Worm (Caenorhabditis elegans) whole organism, L4 larva: ENCODE measurements around the gene Y73B6A.1.

Experiments
- D1046.2 ChIP-seq: fragments of 200-800 bp; sonication (Bioruptor generic); IDR thresholded peaks from 2 replicates; pipeline ENCODE4 v1.3.6; 2022; ENCODE audit warnings: missing genetic modification characterization, missing compliant biosample characterization
- F10B5.3 ChIP-seq: sonication (generic microtip); optimal IDR thresholded peaks from 2 replicates; lab custom pipeline; 2016; ENCODE audit warnings: mild to moderate bottlenecking, missing genetic modification characterization, missing compliant biosample characterization
- F44E2.7 ChIP-seq: fragments of 200-800 bp; sonication (Bioruptor generic); IDR thresholded peaks from 2 replicates; pipeline ENCODE4 v2.1.2; 2022; ENCODE audit warnings: missing genetic modification characterization, missing compliant biosample characterization
- F49E8.2 ChIP-seq: sonication (generic microtip); optimal IDR thresholded peaks from 2 replicates; lab custom pipeline; 2016; ENCODE audit warnings: missing compliant biosample characterization, mild to moderate bottlenecking, missing genetic modification characterization, borderline replicate concordance
- Y105C5A.15 ChIP-seq: fragments of 200-800 bp; sonication (Bioruptor generic); IDR thresholded peaks from 2 replicates; pipeline ENCODE4 v1.3.6; 2022; ENCODE audit warnings: missing genetic modification characterization, missing compliant biosample characterization
- ZK337.2 ChIP-seq: fragments of 200-800 bp; sonication (Bioruptor generic); IDR thresholded peaks from 2 replicates; pipeline ENCODE4 v1.3.6; 2022; ENCODE audit warnings: missing genetic modification reagents, missing genetic modification characterization, missing compliant biosample characterization
- aha-1 ChIP-seq: fragments of 150-350 bp; peaks from one replicate; lab custom pipeline; 2014; ENCODE audit warnings: missing biosample characterization, missing genetic modification characterization
- attf-4 ChIP-seq: sonication (generic microtip); optimal IDR thresholded peaks from 3 replicates; lab custom pipeline; 2017; ENCODE audit warnings: missing biosample characterization, missing genetic modification characterization
- cey-2 ChIP-seq: sonication (generic microtip); optimal IDR thresholded peaks from 3 replicates; lab custom pipeline; 2017; ENCODE audit warnings: missing genetic modification characterization, mild to moderate bottlenecking, missing compliant biosample characterization, antibody characterized with exemption, borderline replicate concordance; ENCODE audit not compliant: insufficient read depth
- daf-19 ChIP-seq: fragments of 200-800 bp; sonication (Bioruptor generic); conservative IDR thresholded peaks from 2 replicates; pipeline ENCODE4 v1.3.6; 2022; ENCODE audit warnings: missing genetic modification characterization, missing compliant biosample characterization
- dmd-6 ChIP-seq: fragments of 200-800 bp; sonication (Bioruptor generic); IDR thresholded peaks from 2 replicates; pipeline ENCODE4 v1.3.6; 2022; ENCODE audit warnings: missing genetic modification reagents, missing genetic modification characterization, missing compliant biosample characterization
- dpl-1 ChIP-seq: fragments of 150-350 bp; optimal IDR thresholded peaks from 2 replicates; lab custom pipeline; 2014; ENCODE audit warnings: missing biosample characterization, missing genetic modification reagents, missing genetic modification characterization
- dve-1 ChIP-seq: sonication (generic microtip); optimal IDR thresholded peaks from 2 replicates; lab custom pipeline; 2017; ENCODE audit warnings: antibody characterized with exemption, mild to moderate bottlenecking, missing genetic modification characterization, missing compliant biosample characterization; ENCODE audit not compliant: insufficient read depth
- egl-27 ChIP-seq: sonication (generic microtip); optimal IDR thresholded peaks from 3 replicates; lab custom pipeline; 2017; ENCODE audit warnings: missing biosample characterization, missing genetic modification reagents, missing genetic modification characterization
- fos-1 ChIP-seq: fragments of 150-350 bp; optimal IDR thresholded peaks from 2 replicates; lab custom pipeline; 2014; ENCODE audit warnings: missing biosample characterization, missing genetic modification characterization
- hlh-11 ChIP-seq: fragments of 200-800 bp; sonication (Bioruptor generic); optimal IDR thresholded peaks from 2 replicates; lab custom pipeline; 2018; ENCODE audit warnings: mild to moderate bottlenecking, missing genetic modification characterization, missing compliant biosample characterization
- hlh-30 ChIP-seq: sonication (generic microtip); optimal IDR thresholded peaks from 2 replicates; lab custom pipeline; 2017; ENCODE audit warnings: antibody characterized with exemption, mild to moderate bottlenecking, missing genetic modification characterization, missing compliant biosample characterization; ENCODE audit not compliant: insufficient read depth
- lin-1 ChIP-seq: fragments of 200-800 bp; sonication (Bioruptor generic); IDR thresholded peaks from 2 replicates; pipeline ENCODE4 v1.3.6; 2022; ENCODE audit warnings: missing genetic modification reagents, missing genetic modification characterization, missing compliant biosample characterization
- lin-13 ChIP-seq: fragments of 150-350 bp; optimal IDR thresholded peaks from 2 replicates; lab custom pipeline; 2014; ENCODE audit warnings: missing biosample characterization, missing genetic modification reagents, missing genetic modification characterization
- lin-29 ChIP-seq: fragments of 200-800 bp; sonication (Bioruptor generic); IDR thresholded peaks from 2 replicates; pipeline ENCODE4 v1.3.6; 2022; ENCODE audit warnings: missing genetic modification reagents, missing genetic modification characterization, missing compliant biosample characterization
- lsy-2 ChIP-seq, 2 experiments: fragments of 150-350 bp in 1 of 2; sonication (generic microtip) in 1 of 2; optimal IDR thresholded peaks; 2 replicates each; lab custom pipeline; 2014 to 2017; ENCODE audit warnings: missing biosample characterization in 2 of 2, missing genetic modification characterization in 2 of 2
- madf-5 ChIP-seq, 2 experiments: fragments of 200-800 bp; sonication (Bioruptor generic); IDR thresholded peaks; 2 replicates each; pipeline ENCODE4 v1.3.6; 2022; ENCODE audit warnings: missing compliant biosample characterization in 2 of 2, missing genetic modification characterization in 2 of 2
- mdt-29 ChIP-seq: fragments of 200-800 bp; sonication (Bioruptor generic); IDR thresholded peaks from 2 replicates; pipeline ENCODE4 v1.3.6; 2022; ENCODE audit warnings: missing genetic modification reagents, missing genetic modification characterization, missing compliant biosample characterization
- mep-1 ChIP-seq: fragments of 150-350 bp; sonication (generic microtip); optimal IDR thresholded peaks from 3 replicates; lab custom pipeline; 2014; ENCODE audit warnings: missing biosample characterization, missing genetic modification characterization
- mxl-3 ChIP-seq: fragments of 200-800 bp; sonication (Bioruptor generic); optimal IDR thresholded peaks from 2 replicates; lab custom pipeline; 2018; ENCODE audit warnings: mild to moderate bottlenecking, missing genetic modification characterization, missing compliant biosample characterization
- nhr-10 ChIP-seq: fragments of 150-350 bp; optimal IDR thresholded peaks from 2 replicates; lab custom pipeline; 2014; ENCODE audit warnings: missing biosample characterization, missing genetic modification characterization
- nhr-102 ChIP-seq: sonication (generic microtip); optimal IDR thresholded peaks from 2 replicates; lab custom pipeline; 2016; ENCODE audit warnings: mild to moderate bottlenecking, missing genetic modification characterization, moderate library complexity, missing compliant biosample characterization
- nhr-28 ChIP-seq: fragments of 150-350 bp; optimal IDR thresholded peaks from 2 replicates; lab custom pipeline; 2014; ENCODE audit warnings: missing biosample characterization, missing genetic modification characterization
- nhr-41 ChIP-seq: fragments of 200-800 bp; sonication (Bioruptor generic); IDR thresholded peaks from 2 replicates; pipeline ENCODE4 v1.3.6; 2022; ENCODE audit warnings: missing genetic modification reagents, missing genetic modification characterization, missing compliant biosample characterization
- nhr-42 ChIP-seq: fragments of 200-800 bp; sonication (Bioruptor generic); IDR thresholded peaks from 2 replicates; pipeline ENCODE4 v1.3.6; 2022; ENCODE audit warnings: missing genetic modification characterization, missing compliant biosample characterization
- nhr-48 ChIP-seq: sonication (generic microtip); optimal IDR thresholded peaks from 2 replicates; lab custom pipeline; 2016; ENCODE audit warnings: mild to moderate bottlenecking, missing genetic modification characterization, missing compliant biosample characterization
- nhr-76 ChIP-seq: fragments of 150-350 bp; optimal IDR thresholded peaks from 2 replicates; lab custom pipeline; 2014; ENCODE audit warnings: missing biosample characterization, missing genetic modification characterization
- pha-4 ChIP-seq, 2 experiments: fragments of 150-350 bp in 1 of 2; fragments of 200-800 bp in 1 of 2; sonication (Bioruptor generic) in 1 of 2; IDR thresholded peaks in 1 of 2; optimal IDR thresholded peaks in 1 of 2; 2 replicates each; pipeline versions ENCODE4 v1.3.6 to Lab custom; 2014 to 2022; ENCODE audit warnings: missing genetic modification characterization in 2 of 2, missing genetic modification reagents in 2 of 2, missing biosample characterization in 1 of 2, missing compliant biosample characterization in 1 of 2
- rbr-2 ChIP-seq: sonication (generic microtip); optimal IDR thresholded peaks from 2 replicates; lab custom pipeline; 2016; ENCODE audit warnings: missing genotype, missing genetic modification characterization, missing compliant biosample characterization
- sdz-12 ChIP-seq: fragments of 200-800 bp; sonication (Bioruptor generic); optimal IDR thresholded peaks from 2 replicates; lab custom pipeline; 2018; ENCODE audit warnings: mild to moderate bottlenecking, missing genetic modification characterization, missing compliant biosample characterization
- snpc-1.2 ChIP-seq: fragments of 200-800 bp; sonication (Bioruptor generic); IDR thresholded peaks from 2 replicates; pipeline ENCODE4 v1.3.6; 2022; ENCODE audit warnings: missing genetic modification reagents, missing genetic modification characterization, missing compliant biosample characterization
- spr-1 ChIP-seq: sonication (generic microtip); optimal IDR thresholded peaks from 2 replicates; lab custom pipeline; 2016; ENCODE audit warnings: mild to moderate bottlenecking, missing genetic modification characterization, missing compliant biosample characterization
- tag-97 ChIP-seq: fragments of 200-800 bp; sonication (Bioruptor generic); IDR thresholded peaks from 2 replicates; pipeline ENCODE4 v1.3.6; 2022; ENCODE audit warnings: missing genetic modification characterization, missing compliant biosample characterization
- tra-1 ChIP-seq: fragments of 200-800 bp; sonication (Bioruptor generic); IDR thresholded peaks from 2 replicates; pipeline ENCODE4 v1.3.6; 2022; ENCODE audit warnings: missing genetic modification reagents, missing genetic modification characterization, missing compliant biosample characterization
- unc-39 ChIP-seq: sonication (generic microtip); optimal IDR thresholded peaks from 2 replicates; lab custom pipeline; 2017; ENCODE audit warnings: missing biosample characterization, missing genetic modification characterization
- zag-1 ChIP-seq: fragments of 150-350 bp; optimal IDR thresholded peaks from 2 replicates; lab custom pipeline; 2014; ENCODE audit warnings: missing biosample characterization, missing genetic modification characterization
- zfp-3 ChIP-seq: fragments of 200-800 bp; sonication (Bioruptor generic); conservative IDR thresholded peaks from 2 replicates; pipeline ENCODE4 v1.3.6; 2022; ENCODE audit warnings: missing genetic modification reagents, missing genetic modification characterization, missing compliant biosample characterization

Y73B6A.1 gene

ce11 chrIV:6655747-6656146, 12.1 kb downstream of the Y73B6A.1 start (continued):
- TF ChIP-seq daf-19 (GFP tag; lab: Robert Waterston, UW) (no peak), nhr-102 (tag; lab: Kevin White, UChicago) (no peak), hlh-30 (tag; lab: Kevin White, UChicago) (peak; percentile 36), dve-1 (tag; lab: Kevin White, UChicago) (no peak), F44E2.7 (GFP tag; lab: Robert Waterston, UW) (no peak), zfp-3 (GFP tag; lab: Robert Waterston, UW) (no peak), aha-1 (peak; percentile 2), D1046.2 (no peak), pha-4 (GFP tag; IDR thresholded peaks at IDR 0.05; lab: Robert Waterston, UW) (no peak), pha-4 (tag; optimal IDR thresholded peaks at IDR 0.05; lab: Kevin White, UChicago) (no peak), madf-5 (GFP tag; IDR thresholded peaks at IDR 0.05; lab: Robert Waterston, UW) (no peak), nhr-28 (tag; lab: Kevin White, UChicago) (peak; percentile 60), hlh-11 (peak; percentile 28), dpl-1 (no peak), sdz-12 (no peak), nhr-76 (tag; lab: Kevin White, UChicago) (no peak)

ce11 chrIV:6653663-6654201, 14.1 kb downstream of the Y73B6A.1 start:
- no peak for TF ChIP-seq fos-1 (tag; lab: Kevin White, UChicago)
- no peak for TF ChIP-seq dpl-1
- no peak for TF ChIP-seq egl-27 (tag; lab: Kevin White, UChicago)
- peak; percentile 50 for TF ChIP-seq nhr-28 (tag; lab: Kevin White, UChicago)
- TF ChIP-seq cey-2 (tag; lab: Kevin White, UChicago), result peak; percentile 31
- TF ChIP-seq spr-1 (tag; lab: Kevin White, UChicago), result peak; percentile 11
- no peak for TF ChIP-seq ZK337.2 (GFP tag; lab: Robert Waterston, UW)
- peak; percentile 61 for TF ChIP-seq hlh-11
- no peak for TF ChIP-seq dmd-6
- TF ChIP-seq Y105C5A.15 (GFP tag; lab: Robert Waterston, UW), result no peak
- TF ChIP-seq mxl-3 (GFP tag; lab: Kevin White, UChicago), result peak; percentile 21
- peak; percentile 39 for TF ChIP-seq nhr-48 (tag; lab: Kevin White, UChicago)

- TF ChIP-seq nhr-28 (tag; lab: Kevin White, UChicago) (peak; percentile 20), F10B5.3 (tag; lab: Kevin White, UChicago) (no peak)
These were observed 15.2 kb downstream of the Y73B6A.1 start for ce11 chrIV:6652479-6653022.

ce11 chrIV:6648625-6649024, 19.2 kb downstream of the Y73B6A.1 start:
- TF ChIP-seq nhr-76 (tag; lab: Kevin White, UChicago), result no peak
- peak in 1 of 2 experiments; percentile 32 for TF ChIP-seq lsy-2 (tag; optimal IDR thresholded peaks at IDR 0.05; lab: Kevin White, UChicago)
- TF ChIP-seq rbr-2, result peak; percentile 19

ce11 chrIV:6646905-6647304, 20.9 kb downstream of the Y73B6A.1 start:
- TF ChIP-seq nhr-10 (tag; lab: Kevin White, UChicago) (no peak), madf-5 (GFP tag; IDR thresholded peaks at IDR 0.05; lab: Robert Waterston, UW) (no peak), zfp-3 (GFP tag; lab: Robert Waterston, UW) (no peak), tra-1 (GFP tag; lab: Robert Waterston, UW) (no peak), mdt-29 (GFP tag; lab: Robert Waterston, UW) (no peak), mep-1 (tag; lab: Kevin White, UChicago) (no peak), snpc-1.2 (GFP tag; lab: Robert Waterston, UW) (no peak), lin-1 (no peak), attf-4 (no peak), zag-1 (tag; lab: Kevin White, UChicago) (no peak), lin-29 (GFP tag; lab: Robert Waterston, UW) (no peak), unc-39 (tag; lab: Kevin White, UChicago) (no peak), lin-13 (no peak), nhr-42 (no peak), Y105C5A.15 (GFP tag; lab: Robert Waterston, UW) (no peak), F49E8.2 (tag; lab: Kevin White, UChicago) (no peak), dpl-1 (no peak), tag-97 (no peak), nhr-41 (GFP tag; lab: Robert Waterston, UW) (no peak)
